Worm (Caenorhabditis elegans) whole organism, young adult: ENCODE data around the gene F53A9.9.

Source experiments
- B0261.1 ChIP-seq: sonication (generic microtip); optimal IDR thresholded peaks from 2 replicates; lab custom pipeline; 2016; ENCODE audit warnings: mild to moderate bottlenecking, missing genetic modification characterization, moderate library complexity, missing compliant biosample characterization
- B0336.3 ChIP-seq: fragments of 200-800 bp; sonication (Bioruptor generic); IDR thresholded peaks from 2 replicates; pipeline ENCODE4 v1.3.6; 2022; ENCODE audit warnings: missing genetic modification characterization, missing compliant biosample characterization
- F10E7.11 ChIP-seq: sonication (generic microtip); optimal IDR thresholded peaks from 2 replicates; lab custom pipeline; 2017; ENCODE audit warnings: mild to moderate bottlenecking, missing genetic modification characterization, moderate library complexity, missing compliant biosample characterization
- F37B4.10 ChIP-seq: fragments of 200-800 bp; sonication (Bioruptor generic); IDR thresholded peaks from 2 replicates; pipeline ENCODE4 v1.3.6; 2022; ENCODE audit warnings: missing genetic modification characterization, missing compliant biosample characterization
- F39B2.1 ChIP-seq: fragments of 200-800 bp; sonication (Bioruptor generic); IDR thresholded peaks from 2 replicates; pipeline ENCODE4 v1.3.6; 2022; ENCODE audit warnings: missing genetic modification reagents, missing genetic modification characterization, missing compliant biosample characterization
- K12H6.12 ChIP-seq: fragments of 200-800 bp; sonication (Bioruptor generic); optimal IDR thresholded peaks from 2 replicates; lab custom pipeline; 2018; ENCODE audit warnings: mild to moderate bottlenecking, missing genetic modification characterization, missing compliant biosample characterization
- Y56A3A.18 ChIP-seq: fragments of 200-800 bp; sonication (Bioruptor generic); IDR thresholded peaks from 2 replicates; pipeline ENCODE4 v1.3.6; 2022; ENCODE audit warnings: missing genetic modification reagents, missing genetic modification characterization, missing compliant biosample characterization
- Y67H2A.10 ChIP-seq: fragments of 200-800 bp; sonication (Bioruptor generic); conservative IDR thresholded peaks from 2 replicates; pipeline ENCODE4 v1.3.6; 2022; ENCODE audit warnings: missing genetic modification reagents, missing genetic modification characterization, missing compliant biosample characterization
- Y95B8A.8 ChIP-seq: fragments of 200-800 bp; sonication (Bioruptor generic); IDR thresholded peaks from 2 replicates; pipeline ENCODE4 v1.3.6; 2022; ENCODE audit warnings: missing genetic modification reagents, missing genetic modification characterization, missing compliant biosample characterization
- aptf-3 ChIP-seq: fragments of 200-800 bp; sonication (Bioruptor generic); IDR thresholded peaks from 2 replicates; pipeline ENCODE4 v1.3.6; 2022; ENCODE audit warnings: missing genetic modification characterization, missing compliant biosample characterization
- attf-5 ChIP-seq: fragments of 200-800 bp; sonication (Bioruptor generic); optimal IDR thresholded peaks from 2 replicates; lab custom pipeline; 2018; ENCODE audit warnings: mild to moderate bottlenecking, missing genetic modification characterization, missing compliant biosample characterization
- bed-1 ChIP-seq: fragments of 200-800 bp; sonication (Bioruptor generic); IDR thresholded peaks from 2 replicates; pipeline ENCODE4 v1.3.6; 2022; ENCODE audit warnings: missing genetic modification reagents, missing genetic modification characterization, missing compliant biosample characterization
- ccch-3 ChIP-seq: fragments of 200-800 bp; sonication (Bioruptor generic); optimal IDR thresholded peaks from 2 replicates; lab custom pipeline; 2018; ENCODE audit warnings: mild to moderate bottlenecking, missing genetic modification characterization, missing compliant biosample characterization
- ceh-27 ChIP-seq: fragments of 200-800 bp; sonication (Bioruptor generic); optimal IDR thresholded peaks from 2 replicates; lab custom pipeline; 2018; ENCODE audit warnings: mild to moderate bottlenecking, missing genetic modification characterization, moderate library complexity, missing compliant biosample characterization
- die-1 ChIP-seq: sonication (generic microtip); optimal IDR thresholded peaks from 2 replicates; lab custom pipeline; 2016; ENCODE audit warnings: missing genotype, mild to moderate bottlenecking, missing genetic modification characterization, missing compliant biosample characterization
- dox-1 ChIP-seq: fragments of 200-800 bp; sonication (Bioruptor generic); IDR thresholded peaks from 2 replicates; pipeline ENCODE4 v1.3.6; 2022; ENCODE audit warnings: missing genetic modification reagents, missing genetic modification characterization, missing compliant biosample characterization
- dpff-1 ChIP-seq: sonication (generic microtip); optimal IDR thresholded peaks from 2 replicates; lab custom pipeline; 2017; ENCODE audit warnings: mild to moderate bottlenecking, missing genetic modification characterization, missing compliant biosample characterization
- egrh-3 ChIP-seq: fragments of 200-800 bp; sonication (Bioruptor generic); IDR thresholded peaks from 2 replicates; pipeline ENCODE4 v1.3.6; 2022; ENCODE audit warnings: missing genetic modification reagents, missing genetic modification characterization, missing compliant biosample characterization
- ets-4 ChIP-seq: fragments of 200-800 bp; sonication (Bioruptor generic); optimal IDR thresholded peaks from 2 replicates; lab custom pipeline; 2018; ENCODE audit warnings: mild to moderate bottlenecking, missing genetic modification characterization, missing compliant biosample characterization
- fkh-3 ChIP-seq: sonication (generic microtip); optimal IDR thresholded peaks from 2 replicates; lab custom pipeline; 2016; ENCODE audit warnings: mild to moderate bottlenecking, missing genetic modification characterization, missing compliant biosample characterization
- gei-17 ChIP-seq: fragments of 200-800 bp; sonication (Bioruptor generic); optimal IDR thresholded peaks from 2 replicates; lab custom pipeline; 2018; ENCODE audit warnings: mild to moderate bottlenecking, missing genetic modification characterization, missing compliant biosample characterization
- him-1 ChIP-seq: sonication (generic microtip); optimal IDR thresholded peaks from 2 replicates; lab custom pipeline; 2016; ENCODE audit warnings: missing genotype, missing genetic modification reagents, missing genetic modification characterization, missing compliant biosample characterization
- let-607 ChIP-seq, 2 experiments: fragments of 200-800 bp in 1 of 2; sonication (Bioruptor generic) in 1 of 2; sonication (generic microtip) in 1 of 2; optimal IDR thresholded peaks; 2 replicates each; lab custom pipeline; 2016 to 2018; ENCODE audit warnings: mild to moderate bottlenecking in 2 of 2, missing compliant biosample characterization in 2 of 2, missing genetic modification characterization in 2 of 2, moderate library complexity in 2 of 2, missing genotype in 1 of 2
- madf-10 ChIP-seq: sonication (generic microtip); optimal IDR thresholded peaks from 2 replicates; lab custom pipeline; 2016; ENCODE audit warnings: mild to moderate bottlenecking, missing genetic modification characterization, missing compliant biosample characterization
- madf-8 ChIP-seq: fragments of 200-800 bp; sonication (Bioruptor generic); conservative IDR thresholded peaks from 2 replicates; pipeline ENCODE4 v1.3.6; 2022; ENCODE audit warnings: missing genetic modification reagents, missing genetic modification characterization, missing compliant biosample characterization
- mcd-1 ChIP-seq: fragments of 200-800 bp; sonication (Bioruptor generic); IDR thresholded peaks from 2 replicates; pipeline ENCODE4 v1.3.6; 2022; ENCODE audit warnings: missing genetic modification reagents, missing genetic modification characterization, missing compliant biosample characterization
- mes-4 ChIP-seq: sonication (generic microtip); optimal IDR thresholded peaks from 2 replicates; lab custom pipeline; 2016; ENCODE audit warnings: missing genotype, missing genetic modification characterization, missing compliant biosample characterization
- nfya-1 ChIP-seq: sonication (generic microtip); optimal IDR thresholded peaks from 2 replicates; lab custom pipeline; 2017; ENCODE audit warnings: antibody characterized with exemption, missing compliant biosample characterization, missing genetic modification characterization, borderline replicate concordance; ENCODE audit not compliant: insufficient read depth
- nfya-2 ChIP-seq: fragments of 200-800 bp; sonication (Bioruptor generic); IDR thresholded peaks from 2 replicates; pipeline ENCODE4 v1.3.6; 2022; ENCODE audit warnings: missing genetic modification reagents, missing genetic modification characterization, missing compliant biosample characterization
- nhr-120 ChIP-seq: fragments of 200-800 bp; sonication (Bioruptor generic); IDR thresholded peaks from 2 replicates; pipeline ENCODE4 v1.3.6; 2022; ENCODE audit warnings: missing genetic modification characterization, missing compliant biosample characterization
- nhr-179 ChIP-seq: sonication (generic microtip); optimal IDR thresholded peaks from 2 replicates; lab custom pipeline; 2016; ENCODE audit warnings: mild to moderate bottlenecking, missing genetic modification characterization, missing compliant biosample characterization
- pha-4 ChIP-seq: fragments of 150-350 bp; sonication (generic microtip); optimal IDR thresholded peaks from 2 replicates; lab custom pipeline; 2014; ENCODE audit warnings: missing biosample characterization, missing genetic modification reagents, missing genetic modification characterization
- rcor-1 ChIP-seq: fragments of 200-800 bp; sonication (Bioruptor generic); IDR thresholded peaks from 2 replicates; pipeline ENCODE4 v1.3.6; 2022; ENCODE audit warnings: missing genetic modification reagents, missing genetic modification characterization, missing compliant biosample characterization
- rec-8 ChIP-seq, 2 experiments: sonication (generic microtip); optimal IDR thresholded peaks; 2 replicates each; lab custom pipeline; 2016; ENCODE audit warnings: mild to moderate bottlenecking in 2 of 2, missing genetic modification characterization in 2 of 2, missing genetic modification reagents in 2 of 2, missing genotype in 2 of 2, missing biosample characterization in 1 of 2, missing compliant biosample characterization in 1 of 2, moderate library complexity in 1 of 2
- rpc-1 ChIP-seq, 2 experiments: fragments of 150-350 bp in 1 of 2; sonication (generic microtip) in 1 of 2; optimal IDR thresholded peaks; 2 replicates each; lab custom pipeline; 2014 to 2018; ENCODE audit warnings: missing biosample characterization in 1 of 2, missing genetic modification characterization in 1 of 2, missing genetic modification reagents in 1 of 2, missing genotype in 1 of 2
- sdz-38 ChIP-seq: sonication (generic microtip); optimal IDR thresholded peaks from 2 replicates; lab custom pipeline; 2016; ENCODE audit warnings: missing genotype, missing genetic modification characterization, missing compliant biosample characterization
- sea-2 ChIP-seq: fragments of 200-800 bp; sonication (Bioruptor generic); IDR thresholded peaks from 2 replicates; pipeline ENCODE4 v1.3.6; 2022; ENCODE audit warnings: missing genetic modification characterization, missing compliant biosample characterization
- snpc-3.4 ChIP-seq: sonication (generic microtip); optimal IDR thresholded peaks from 2 replicates; lab custom pipeline; 2017; ENCODE audit warnings: missing genetic modification characterization, mild to moderate bottlenecking, missing compliant biosample characterization, antibody characterized with exemption, moderate library complexity, missing genotype, missing genetic modification reagents
- snpc-4 ChIP-seq, 5 experiments: fragments of 150-350 bp in 1 of 5; sonication (generic microtip) in 4 of 5; optimal IDR thresholded peaks; 2 replicates each; lab custom pipeline; 2014 to 2018; ENCODE audit warnings: missing genetic modification characterization in 5 of 5, missing biosample characterization in 3 of 5, antibody characterized with exemption in 2 of 5, mild to moderate bottlenecking in 2 of 5, missing compliant biosample characterization in 2 of 5, missing genotype in 2 of 5, moderate library complexity in 2 of 5, missing genetic modification reagents in 1 of 5
- tbx-9 ChIP-seq: sonication (generic microtip); optimal IDR thresholded peaks from 2 replicates; lab custom pipeline; 2016; ENCODE audit warnings: borderline replicate concordance, missing genetic modification characterization, inconsistent platforms, missing compliant biosample characterization
- xnd-1 ChIP-seq: sonication (generic microtip); optimal IDR thresholded peaks from 2 replicates; lab custom pipeline; 2016; ENCODE audit warnings: missing genotype, missing genetic modification reagents, missing genetic modification characterization, missing compliant biosample characterization
- zfh-2 ChIP-seq: fragments of 200-800 bp; sonication (Bioruptor generic); conservative IDR thresholded peaks from 2 replicates; pipeline ENCODE4 v1.3.6; 2022; ENCODE audit warnings: missing genetic modification reagents, missing genetic modification characterization, missing compliant biosample characterization
- ztf-18 ChIP-seq: sonication (generic microtip); optimal IDR thresholded peaks from 2 replicates; lab custom pipeline; 2016; ENCODE audit warnings: missing genotype, mild to moderate bottlenecking, missing genetic modification characterization, missing compliant biosample characterization
- ztf-3 ChIP-seq: fragments of 200-800 bp; sonication (Bioruptor generic); optimal IDR thresholded peaks from 2 replicates; lab custom pipeline; 2018; ENCODE audit warnings: mild to moderate bottlenecking, missing genetic modification characterization, missing compliant biosample characterization

The F53A9.9 gene

ce11 chrX:8720658-8721057 lies at the start of gene F53A9.9:
Gene F53A9.9 (minus strand): TSS chrX:8720758.
- no peak for TF ChIP-seq gei-17
- TF ChIP-seq him-1: no peak
- no peak for TF ChIP-seq sdz-38 (tag; lab: Kevin White, UChicago)
- no peak for TF ChIP-seq let-607 (tag; optimal IDR thresholded peaks at IDR 0.05; lab: Kevin White, UChicago)

ce11 chrX:8770316-8770715 lies 49.8 kb upstream of the F53A9.9 start:
- no peak for TF ChIP-seq dox-1 (GFP tag; lab: Robert Waterston, UW)
- no peak for TF ChIP-seq Y56A3A.18
- TF ChIP-seq ceh-27 (GFP tag; lab: Kevin White, UChicago): no peak
- no peak for TF ChIP-seq xnd-1 (tag; lab: Kevin White, UChicago)
- no peak for TF ChIP-seq sdz-38 (tag; lab: Kevin White, UChicago)
- TF ChIP-seq rpc-1 (optimal IDR thresholded peaks at IDR 0.05; lab: Kevin White, UChicago): no peak
- TF ChIP-seq rpc-1 (tag; optimal IDR thresholded peaks at IDR 0.05; lab: Kevin White, UChicago): no peak
- no peak for TF ChIP-seq B0336.3 (GFP tag; lab: Robert Waterston, UW)
- TF ChIP-seq Y67H2A.10 (GFP tag; lab: Robert Waterston, UW): no peak
- no peak for TF ChIP-seq snpc-3.4 (tag; lab: Kevin White, UChicago)
- no peak for TF ChIP-seq ztf-18
- TF ChIP-seq F39B2.1: no peak
- TF ChIP-seq ets-4 (GFP tag; lab: Kevin White, UChicago): no peak
- no peak for TF ChIP-seq sea-2
- no peak for TF ChIP-seq tbx-9 (tag; lab: Kevin White, UChicago)
- TF ChIP-seq snpc-4 (GFP tag; optimal IDR thresholded peaks at IDR 0.05; lab: Kevin White, UChicago): no peak
- no peak for TF ChIP-seq snpc-4 (tag; optimal IDR thresholded peaks at IDR 0.05; lab: Kevin White, UChicago)

- TF ChIP-seq ztf-3 (GFP tag; lab: Kevin White, UChicago) (no peak), die-1 (tag; lab: Kevin White, UChicago) (no peak), dpff-1 (tag; lab: Kevin White, UChicago) (no peak), pha-4 (tag; lab: Kevin White, UChicago) (no peak), B0261.1 (tag; lab: Kevin White, UChicago) (no peak), bed-1 (GFP tag; lab: Robert Waterston, UW) (no peak), F10E7.11 (tag; lab: Kevin White, UChicago) (no peak), fkh-3 (tag; lab: Kevin White, UChicago) (no peak), him-1 (no peak), madf-8 (no peak), aptf-3 (no peak), ccch-3 (GFP tag; lab: Kevin White, UChicago) (no peak)
Measured at ce11 chrX:8764044-8764443, 43.5 kb upstream of the F53A9.9 start.

ce11 chrX:8763607-8764006 lies 43.0 kb upstream of the F53A9.9 start, which contains the start of gene zig-12:
Gene zig-12 (plus strand): TSS chrX:8763907.
- TF ChIP-seq nhr-179 (tag; lab: Kevin White, UChicago) (no peak), K12H6.12 (tag; lab: Kevin White, UChicago) (no peak), zfh-2 (GFP tag; lab: Robert Waterston, UW) (no peak), egrh-3 (GFP tag; lab: Robert Waterston, UW) (no peak), madf-10 (tag; lab: Kevin White, UChicago) (no peak), attf-5 (GFP tag; lab: Kevin White, UChicago) (no peak), die-1 (tag; lab: Kevin White, UChicago) (no peak), nhr-120 (GFP tag; lab: Robert Waterston, UW) (no peak), ztf-18 (no peak), rcor-1 (no peak), nfya-2 (no peak), F37B4.10 (GFP tag; lab: Robert Waterston, UW) (no peak), mes-4 (tag; lab: Kevin White, UChicago) (no peak), nfya-1 (tag; lab: Kevin White, UChicago) (no peak), mcd-1 (GFP tag; lab: Robert Waterston, UW) (no peak), Y95B8A.8 (GFP tag; lab: Robert Waterston, UW) (no peak), rec-8 (tag; optimal IDR thresholded peaks at IDR 0.05; lab: Kevin White, UChicago) (no peak)
